Worm (Caenorhabditis elegans) whole organism, early embryonic: ENCODE measurements around the gene msp-49.
"Not testable (repeated sequence)": the region's sequence is repeated elsewhere in the genome, so short reads cannot be mapped to it uniquely, and the experiment has no call there.

ENCODE experiments used
- B0310.2 ChIP-seq: sonication (generic microtip); optimal IDR thresholded peaks from 2 replicates; lab custom pipeline; 2016; ENCODE audit warnings: mild to moderate bottlenecking, missing genetic modification characterization, missing compliant biosample characterization
- F13C5.2 ChIP-seq: sonication (generic microtip); optimal IDR thresholded peaks from 2 replicates; lab custom pipeline; 2017; ENCODE audit warnings: mild to moderate bottlenecking, missing genetic modification characterization, inconsistent platforms, missing compliant biosample characterization
- aly-1 ChIP-seq: sonication (generic microtip); optimal IDR thresholded peaks from 2 replicates; lab custom pipeline; 2016; ENCODE audit warnings: missing genetic modification characterization, missing compliant biosample characterization
- ama-1 ChIP-seq: fragments of 150-350 bp; optimal IDR thresholded peaks from 2 replicates; lab custom pipeline; 2014
- ceh-13 ChIP-seq: fragments of 200-800 bp; sonication (Bioruptor generic); optimal IDR thresholded peaks from 2 replicates; lab custom pipeline; 2018; ENCODE audit warnings: mild to moderate bottlenecking, missing genetic modification characterization, missing compliant biosample characterization
- ceh-36 ChIP-seq: sonication (generic microtip); optimal IDR thresholded peaks from 2 replicates; lab custom pipeline; 2016; ENCODE audit warnings: missing genetic modification characterization, inconsistent platforms, missing compliant biosample characterization
- ets-7 ChIP-seq: sonication (generic microtip); optimal IDR thresholded peaks from 2 replicates; lab custom pipeline; 2016; ENCODE audit warnings: missing genotype, missing genetic modification characterization, missing compliant biosample characterization
- flt-1 ChIP-seq: fragments of 200-800 bp; sonication (Bioruptor generic); IDR thresholded peaks from 2 replicates; pipeline ENCODE4 v1.3.6; 2022; ENCODE audit warnings: missing genetic modification characterization, missing compliant biosample characterization
- hmbx-1 ChIP-seq: sonication (generic microtip); optimal IDR thresholded peaks from 2 replicates; lab custom pipeline; 2016; ENCODE audit warnings: mild to moderate bottlenecking, missing genetic modification characterization, missing compliant biosample characterization
- hmg-4 ChIP-seq: fragments of 200-800 bp; sonication (Bioruptor generic); optimal IDR thresholded peaks from 2 replicates; lab custom pipeline; 2018; ENCODE audit warnings: mild to moderate bottlenecking, missing genetic modification characterization, missing compliant biosample characterization
- hnd-1 ChIP-seq: sonication (generic microtip); optimal IDR thresholded peaks from 2 replicates; lab custom pipeline; 2016; ENCODE audit warnings: missing genetic modification characterization, missing compliant biosample characterization
- pes-1 ChIP-seq: fragments of 200-800 bp; sonication (Bioruptor generic); IDR thresholded peaks from 2 replicates; pipeline ENCODE4 v1.3.6; 2022; ENCODE audit warnings: missing genetic modification reagents, missing genetic modification characterization, missing compliant biosample characterization
- scrt-1 ChIP-seq: fragments of 200-800 bp; sonication (Bioruptor generic); IDR thresholded peaks from 2 replicates; pipeline ENCODE4 v1.3.6; 2022; ENCODE audit warnings: missing genetic modification characterization, missing compliant biosample characterization
- sea-1 ChIP-seq: fragments of 200-800 bp; sonication (Bioruptor generic); conservative IDR thresholded peaks from 2 replicates; pipeline ENCODE4 v1.3.6; 2022; ENCODE audit warnings: missing genetic modification characterization, missing compliant biosample characterization
- tbx-11 ChIP-seq: fragments of 200-800 bp; sonication (Bioruptor generic); IDR thresholded peaks from 2 replicates; pipeline ENCODE4 v1.3.6; 2022; ENCODE audit warnings: missing genetic modification characterization, missing compliant biosample characterization
- tbx-37 ChIP-seq: fragments of 200-800 bp; sonication (Bioruptor generic); conservative IDR thresholded peaks from 2 replicates; pipeline ENCODE4 v1.3.6; 2022; ENCODE audit warnings: missing genetic modification reagents, missing genetic modification characterization, missing compliant biosample characterization
- tra-4 ChIP-seq: sonication (generic microtip); optimal IDR thresholded peaks from 2 replicates; lab custom pipeline; 2017; ENCODE audit warnings: missing genetic modification characterization, missing compliant biosample characterization

The msp-49 gene

DNA sequence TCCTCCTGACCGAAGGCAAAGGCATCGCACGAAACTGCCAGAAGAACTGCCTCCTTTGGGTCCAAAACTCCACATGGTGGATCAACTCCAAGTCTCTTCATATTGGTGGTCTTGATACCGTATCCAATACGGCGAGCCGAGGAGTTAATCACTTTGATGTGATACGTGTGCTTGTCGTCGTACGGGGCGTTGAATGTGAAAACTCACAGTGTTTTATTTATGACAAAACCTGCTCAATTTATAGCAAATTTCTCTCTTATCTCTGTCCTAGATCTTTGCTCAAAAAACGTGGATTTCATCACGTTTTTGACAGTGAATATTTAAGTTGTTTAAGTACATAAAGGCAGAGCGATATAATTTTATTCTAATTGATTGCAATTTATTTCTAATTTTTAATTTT lies 35.4 kb upstream of the msp-49 start, which contains the start of gene F58A6.9:
Gene F58A6.9, minus strand, starts transcription at position 101 of the 400 bp plus-strand sequence.
- not testable (repeated sequence) for TF ChIP-seq aly-1 (tag; lab: Kevin White, UChicago); hnd-1; sea-1 (GFP tag; lab: Robert Waterston, UW)

DNA sequence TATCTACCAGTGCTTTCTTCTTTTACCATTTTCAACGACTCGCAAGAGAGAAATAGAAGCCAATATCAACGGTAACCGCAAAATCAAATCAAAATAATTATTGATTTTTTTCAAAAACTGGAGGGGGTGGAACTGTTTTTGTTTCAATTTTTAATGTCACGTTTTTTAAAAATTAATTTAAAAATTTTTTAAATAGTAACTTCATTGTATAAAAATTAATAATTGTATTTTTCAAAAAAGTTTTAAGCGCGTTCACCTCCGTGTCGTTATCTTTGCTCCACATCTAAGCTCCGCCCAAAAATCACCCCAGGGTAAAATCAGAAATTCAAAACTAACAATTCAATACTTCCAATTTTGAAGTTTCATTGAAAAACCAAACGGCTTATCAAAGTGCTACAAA lies 33.1 kb upstream of the msp-49 start, which contains the start of gene C27D6.11:
Gene C27D6.11, minus strand, starts transcription at position 101 of the 400 bp plus-strand sequence.
- TF ChIP-seq sea-1 (GFP tag; lab: Robert Waterston, UW) (no peak), pes-1 (GFP tag; lab: Robert Waterston, UW) (no peak), hmg-4 (GFP tag; lab: Kevin White, UChicago) (no peak), F13C5.2 (tag; lab: Kevin White, UChicago) (no peak), hnd-1 (no peak), ceh-13 (no peak)

ce11 chrII:5163283-5163682 lies 30.9 kb upstream of the msp-49 start, which contains the start of gene srb-5:
Gene srb-5 (minus strand): TSS chrII:5163383.
- TF ChIP-seq aly-1 (tag; lab: Kevin White, UChicago) (no peak), hmg-4 (GFP tag; lab: Kevin White, UChicago) (no peak), hmbx-1 (tag; lab: Kevin White, UChicago) (no peak), pes-1 (GFP tag; lab: Robert Waterston, UW) (no peak), sea-1 (GFP tag; lab: Robert Waterston, UW) (no peak), flt-1 (GFP tag; lab: Robert Waterston, UW) (no peak), ama-1 (no peak), tra-4 (tag; lab: Kevin White, UChicago) (no peak), F13C5.2 (tag; lab: Kevin White, UChicago) (no peak), ets-7 (tag; lab: Kevin White, UChicago) (no peak), scrt-1 (GFP tag; lab: Robert Waterston, UW) (no peak), ceh-13 (no peak), ceh-36 (tag; lab: Kevin White, UChicago) (no peak), tbx-37 (GFP tag; lab: Robert Waterston, UW) (no peak), B0310.2 (tag; lab: Kevin White, UChicago) (no peak), tbx-11 (no peak), hnd-1 (no peak)

DNA sequence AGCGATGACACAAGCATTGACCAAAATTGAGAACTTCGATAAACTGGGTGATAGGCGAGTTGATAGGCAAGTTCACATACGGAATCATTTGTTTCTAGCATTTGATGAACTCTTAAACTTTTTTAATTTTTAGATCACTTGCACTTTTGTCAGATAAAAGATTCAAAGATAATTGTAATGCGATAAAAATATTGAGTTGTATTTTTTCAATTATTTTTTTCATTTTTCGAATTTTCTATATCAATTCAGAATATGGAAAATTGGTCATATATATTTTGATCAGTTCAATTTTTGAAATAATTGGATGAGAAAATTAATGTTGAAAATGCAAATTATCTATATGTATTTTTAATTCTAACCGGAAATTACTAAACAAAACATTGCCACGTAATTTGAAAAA lies 27.4 kb upstream of the msp-49 start, which contains the start of gene srb-3:
Gene srb-3, minus strand, starts transcription at position 101 of the 400 bp plus-strand sequence.
- TF ChIP-seq hnd-1 (no peak), flt-1 (GFP tag; lab: Robert Waterston, UW) (no peak), tbx-37 (GFP tag; lab: Robert Waterston, UW) (no peak), hmbx-1 (tag; lab: Kevin White, UChicago) (no peak), sea-1 (GFP tag; lab: Robert Waterston, UW) (no peak)

- no peak for TF ChIP-seq ceh-13
- no peak for TF ChIP-seq hmbx-1 (tag; lab: Kevin White, UChicago)
- no peak for TF ChIP-seq pes-1 (GFP tag; lab: Robert Waterston, UW)
- no peak for TF ChIP-seq tbx-11
- TF ChIP-seq ama-1: no peak
- TF ChIP-seq ceh-36 (tag; lab: Kevin White, UChicago): no peak
- no peak for TF ChIP-seq tbx-37 (GFP tag; lab: Robert Waterston, UW)
- TF ChIP-seq scrt-1 (GFP tag; lab: Robert Waterston, UW): no peak
- no peak for TF ChIP-seq F13C5.2 (tag; lab: Kevin White, UChicago)
- no peak for TF ChIP-seq aly-1 (tag; lab: Kevin White, UChicago)
- no peak for TF ChIP-seq B0310.2 (tag; lab: Kevin White, UChicago)
- TF ChIP-seq ets-7 (tag; lab: Kevin White, UChicago): no peak
- TF ChIP-seq hnd-1: no peak
- TF ChIP-seq tra-4 (tag; lab: Kevin White, UChicago): no peak
- no peak for TF ChIP-seq flt-1 (GFP tag; lab: Robert Waterston, UW)
These were observed 23.2 kb upstream of the msp-49 start, which contains the start of gene srb-1 for ce11 chrII:5170932-5171331. Gene srb-1 (minus strand): TSS chrII:5171032.

- TF ChIP-seq B0310.2 (tag; lab: Kevin White, UChicago): no peak
- no peak for TF ChIP-seq ceh-13
These were observed 22.6 kb upstream of the msp-49 start, which contains the start of gene C27D6.15 for ce11 chrII:5171610-5172009. Gene C27D6.15 (plus strand): TSS chrII:5171910.

DNA sequence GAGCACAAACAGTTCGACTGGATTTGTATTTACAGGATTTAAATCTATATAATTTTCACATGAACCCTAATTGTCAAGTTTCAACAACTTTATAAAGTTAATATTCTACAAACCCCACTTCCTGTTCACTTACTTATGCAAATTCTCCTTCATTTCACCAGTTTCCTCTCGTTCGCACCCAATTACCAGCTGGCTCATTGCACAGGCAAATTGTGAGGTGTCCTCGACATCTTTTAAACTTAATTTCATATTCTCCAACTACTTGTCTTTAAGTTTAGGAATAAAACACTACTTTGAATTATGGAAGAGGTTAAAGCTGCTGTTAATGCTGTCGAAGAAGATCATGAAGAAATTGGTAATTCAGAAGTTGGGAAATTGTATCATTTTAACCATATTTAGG lies 21.7 kb upstream of the msp-49 start, which contains the start of gene C27D6.1:
Gene C27D6.1, plus strand, starts transcription at position 301 of the 400 bp plus-strand sequence.
- no peak for TF ChIP-seq tbx-11
- TF ChIP-seq tbx-37 (GFP tag; lab: Robert Waterston, UW): no peak
- TF ChIP-seq hnd-1: no peak

- TF ChIP-seq tra-4 (tag; lab: Kevin White, UChicago) (no peak), tbx-37 (GFP tag; lab: Robert Waterston, UW) (no peak), ama-1 (no peak), hmg-4 (GFP tag; lab: Kevin White, UChicago) (no peak), pes-1 (GFP tag; lab: Robert Waterston, UW) (no peak)
These were observed 19.8 kb upstream of the msp-49 start, which contains the start of gene C27D6.3 for ce11 chrII:5174370-5174769. Gene C27D6.3 (minus strand): TSS chrII:5174470.

ce11 chrII:5176934-5177333 lies 17.2 kb upstream of the msp-49 start:
- no peak for TF ChIP-seq ets-7 (tag; lab: Kevin White, UChicago)
- TF ChIP-seq hnd-1: no peak
- TF ChIP-seq aly-1 (tag; lab: Kevin White, UChicago): no peak
- no peak for TF ChIP-seq pes-1 (GFP tag; lab: Robert Waterston, UW)
- TF ChIP-seq flt-1 (GFP tag; lab: Robert Waterston, UW): no peak
- no peak for TF ChIP-seq B0310.2 (tag; lab: Kevin White, UChicago)
